Fruit fly (Drosophila melanogaster): ENCODE results near the gene Dus2.

- no peak for TF ChIP-seq Dek (tag; optimal IDR thresholded peaks at IDR 0.05)
- TF ChIP-seq CG32772 (GFP tag; IDR thresholded peaks at IDR 0.05): no peak
- TF ChIP-seq CG11093 (GFP tag; IDR thresholded peaks at IDR 0.05): no peak
Observed at dm6 chrX:14211250-14211944, 26.4 kb upstream of the Dus2 start.

Data from whole organism, embryonic.